Comparison of ENCODE assay signal across 4 fruit fly cellular contexts in the genomic region with DNA sequence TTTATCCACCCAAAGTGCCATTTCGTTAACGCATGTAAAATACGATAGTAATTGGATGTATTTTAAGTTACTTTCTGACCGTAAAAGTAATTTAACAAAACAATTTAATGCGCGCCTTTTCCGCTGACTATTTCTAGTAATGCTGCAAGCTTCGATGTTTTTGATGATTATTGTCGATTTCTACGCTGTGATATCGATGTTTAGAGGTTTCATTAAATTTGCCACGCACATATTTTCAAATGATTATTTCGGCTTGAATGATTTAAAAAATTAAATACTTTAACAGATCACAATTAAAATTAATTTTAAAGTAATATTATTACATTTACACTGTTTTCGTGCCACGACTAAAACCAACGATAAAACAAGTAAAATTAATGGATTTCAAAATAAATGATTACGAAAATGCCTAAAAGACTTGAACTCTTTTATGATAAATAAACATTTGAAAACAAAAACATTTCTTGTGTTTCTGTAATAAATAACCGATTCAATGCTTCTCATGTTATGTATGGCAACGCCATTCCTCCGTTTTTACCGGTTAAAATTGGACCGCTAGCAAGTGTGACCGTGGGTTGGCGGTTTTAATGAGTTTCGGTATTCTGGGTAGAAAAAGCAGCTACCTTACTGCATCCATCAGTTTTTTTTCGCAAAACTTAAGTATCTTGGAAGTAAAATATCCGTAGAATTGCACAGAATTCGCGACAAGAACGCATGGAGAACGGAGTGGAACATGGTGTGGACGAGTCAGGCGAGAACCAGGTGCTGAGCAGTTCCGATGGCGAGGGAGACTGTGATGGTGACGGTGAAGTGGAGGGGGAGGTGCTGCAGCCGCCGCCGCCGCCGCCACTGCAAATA.
TF ChIP-seq lines count a peak whose summit lies in the region.

A gene (minus strand): TSS at position 495 of the 858 bp plus-strand sequence.
A gene (plus strand): TSS at position 587 of the 858 bp plus-strand sequence.

- TF ChIP-seq CTCF in whole organism, embryonic (GFP tag; optimal IDR thresholded peaks at IDR 0.05; lab: Kevin White, UChicago) = no peak

TF ChIP-seq in whole organism, adult, 20 proteins besides CTCF, POLR2A, EP300 and RAD21:
- TF ChIP-seq Mnt (GFP tag; optimal IDR thresholded peaks at IDR 0.05; lab: Kevin White, UChicago) = no peak
- no peak for TF ChIP-seq Hr96 (GFP tag; optimal IDR thresholded peaks at IDR 0.05; lab: Kevin White, UChicago)
- TF ChIP-seq CG5204 (GFP tag; optimal IDR thresholded peaks at IDR 0.05; lab: Kevin White, UChicago) = no peak
- TF ChIP-seq toe (GFP tag; optimal IDR thresholded peaks at IDR 0.05; lab: Kevin White, UChicago) = peak; percentile 15
- TF ChIP-seq kay (GFP tag; lab: Kevin White, UChicago; ENCODE audit: borderline replicate concordance) = peak; percentile 74
- peak; percentile 19 for TF ChIP-seq CG7101 (tag; optimal IDR thresholded peaks at IDR 0.05; lab: Kevin White, UChicago)
- no peak for TF ChIP-seq Clk (GFP tag; optimal IDR thresholded peaks at IDR 0.05; lab: Kevin White, UChicago)
- peak; percentile 37 for TF ChIP-seq CG11617 (GFP tag; optimal IDR thresholded peaks at IDR 0.05; lab: Kevin White, UChicago)
- TF ChIP-seq pad (GFP tag; optimal IDR thresholded peaks at IDR 0.05; lab: Kevin White, UChicago) = no peak
- peak; percentile 10 for TF ChIP-seq bab1 (GFP tag; optimal IDR thresholded peaks at IDR 0.05; lab: Kevin White, UChicago)
- TF ChIP-seq ovo (GFP tag; optimal IDR thresholded peaks at IDR 0.05; lab: Kevin White, UChicago) = peak; percentile 46
- no peak for TF ChIP-seq cnc (optimal IDR thresholded peaks at IDR 0.05; lab: Kevin White, UChicago)
- no peak for TF ChIP-seq tj (GFP tag; optimal IDR thresholded peaks at IDR 0.05; lab: Kevin White, UChicago)

TF ChIP-seq in whole organism, embryonic, 481 proteins besides CTCF, POLR2A, EP300 and RAD21 (continues in another document):
- TF ChIP-seq CG9932 (GFP tag; IDR thresholded peaks at IDR 0.05; lab: Robert Waterston, UW) = 0 out of 2 replicates have a peak, but pooled peaks have one; percentile 13
- peak; percentile 46 for TF ChIP-seq CG15514 (GFP tag; optimal IDR thresholded peaks at IDR 0.05; lab: Kevin White, UChicago)
- TF ChIP-seq CG8089 (GFP tag; optimal IDR thresholded peaks at IDR 0.05; lab: Kevin White, UChicago) = no peak
- 0 out of 2 replicates have a peak, but pooled peaks have one; percentile 6 for TF ChIP-seq slbo (GFP tag; IDR thresholded peaks at IDR 0.05; lab: Robert Waterston, UW)
- TF ChIP-seq CG16813 (GFP tag; IDR thresholded peaks at IDR 0.05; lab: Robert Waterston, UW; ENCODE audit: partially characterized antibody) = peak; percentile 63
- no peak for TF ChIP-seq CG17568 (GFP tag; optimal IDR thresholded peaks at IDR 0.05; lab: Kevin White, UChicago)
- no peak for TF ChIP-seq toy (GFP tag; IDR thresholded peaks at IDR 0.05; lab: Robert Waterston, UW)
- no peak for TF ChIP-seq stc (GFP tag; IDR thresholded peaks at IDR 0.05; lab: Robert Waterston, UW)
- TF ChIP-seq dpn (GFP tag; optimal IDR thresholded peaks at IDR 0.05; lab: Kevin White, UChicago) = peak in 1 of 2 experiments; percentile 22
- TF ChIP-seq CG17186 (GFP tag; optimal IDR thresholded peaks at IDR 0.05; lab: Kevin White, UChicago) = peak; percentile 31
- TF ChIP-seq CG13287 (GFP tag; IDR thresholded peaks at IDR 0.05; lab: Robert Waterston, UW; ENCODE audit: partially characterized antibody) = peak; percentile 76
- TF ChIP-seq E2f2 (GFP tag; IDR thresholded peaks at IDR 0.05; lab: Robert Waterston, UW) = peak; percentile 56
- peak; percentile 4 for TF ChIP-seq pb (GFP tag; optimal IDR thresholded peaks at IDR 0.05; lab: Kevin White, UChicago)
- TF ChIP-seq Hr3 (GFP tag; optimal IDR thresholded peaks at IDR 0.05; lab: Kevin White, UChicago) = peak; percentile 18
- peak; percentile 19 for TF ChIP-seq Fer3 (tag; optimal IDR thresholded peaks at IDR 0.05; lab: Kevin White, UChicago)
- TF ChIP-seq lbe (GFP tag; optimal IDR thresholded peaks at IDR 0.05; lab: Kevin White, UChicago) = no peak
- peak; percentile 50 for TF ChIP-seq Ets97D (GFP tag; optimal IDR thresholded peaks at IDR 0.05; lab: Kevin White, UChicago)
- no peak for TF ChIP-seq her (GFP tag; optimal IDR thresholded peaks at IDR 0.05; lab: Kevin White, UChicago)
- peak; percentile 73 for TF ChIP-seq Doc3 (GFP tag; IDR thresholded peaks at IDR 0.05; lab: Robert Waterston, UW; ENCODE audit: partially characterized antibody)
- peak in 1 of 3 experiments; percentile 0 for TF ChIP-seq lola (GFP tag; optimal IDR thresholded peaks at IDR 0.05; lab: Kevin White, UChicago)
- peak; percentile 68 for TF ChIP-seq CG12391 (tag; optimal IDR thresholded peaks at IDR 0.05; lab: Kevin White, UChicago)

TF ChIP-seq in whole organism, prepupa, 60 proteins besides CTCF, POLR2A, EP300 and RAD21:
- TF ChIP-seq CG32006 (GFP tag; optimal IDR thresholded peaks at IDR 0.05; lab: Kevin White, UChicago) (no peak), esn (GFP tag; optimal IDR thresholded peaks at IDR 0.05; lab: Kevin White, UChicago) (peak; percentile 1), eg (GFP tag; IDR thresholded peaks at IDR 0.05; lab: Robert Waterston, UW) (0 out of 3 replicates have a peak, but pooled peaks have one; percentile 43), CG31627 (GFP tag; optimal IDR thresholded peaks at IDR 0.05; lab: Kevin White, UChicago) (peak; percentile 3), CG6163 (GFP tag; IDR thresholded peaks at IDR 0.05; lab: Robert Waterston, UW) (0 out of 3 replicates have a peak, but pooled peaks have one; percentile 33)

TF ChIP-seq in whole organism, wandering third instar larva, 38 proteins besides CTCF, POLR2A, EP300 and RAD21:
- TF ChIP-seq dmrt93B (GFP tag; optimal IDR thresholded peaks at IDR 0.05; lab: Kevin White, UChicago) = no peak
- peak; percentile 47 for TF ChIP-seq Myc (optimal IDR thresholded peaks at IDR 0.05; lab: Kevin White, UChicago)
